Worm (Caenorhabditis elegans) whole organism, L3 larva: ENCODE data around the gene B0238.9.

ENCODE experiments used
- ama-1 ChIP-seq: fragments of 150-350 bp; optimal IDR thresholded peaks from 2 replicates; lab custom pipeline; 2018
- ceh-9 ChIP-seq: sonication (generic microtip); optimal IDR thresholded peaks from 2 replicates; lab custom pipeline; 2018; ENCODE audit warnings: missing biosample characterization, missing genetic modification characterization
- elt-1 ChIP-seq: fragments of 150-350 bp; optimal IDR thresholded peaks from 2 replicates; lab custom pipeline; 2014; ENCODE audit warnings: missing biosample characterization, missing genetic modification characterization
- jun-1 ChIP-seq: fragments of 150-350 bp; optimal IDR thresholded peaks from 2 replicates; lab custom pipeline; 2014; ENCODE audit warnings: missing biosample characterization, missing genetic modification reagents, missing genetic modification characterization
- nhr-11 ChIP-seq: fragments of 150-350 bp; optimal IDR thresholded peaks from 2 replicates; lab custom pipeline; 2014; ENCODE audit warnings: missing biosample characterization, missing genetic modification characterization
- nhr-12 ChIP-seq: fragments of 150-350 bp; optimal IDR thresholded peaks from 2 replicates; lab custom pipeline; 2014; ENCODE audit warnings: missing biosample characterization, missing genetic modification characterization
- nhr-25 ChIP-seq: sonication (generic microtip); optimal IDR thresholded peaks from 2 replicates; lab custom pipeline; 2017; ENCODE audit warnings: missing biosample characterization, missing genetic modification characterization
- pha-4 ChIP-seq: fragments of 150-350 bp; optimal IDR thresholded peaks from 2 replicates; lab custom pipeline; 2014; ENCODE audit warnings: missing biosample characterization, missing genetic modification reagents, missing genetic modification characterization
- sea-2 ChIP-seq: fragments of 150-350 bp; sonication (generic microtip); optimal IDR thresholded peaks from 4 replicates; lab custom pipeline; 2014; ENCODE audit warnings: missing biosample characterization, missing genetic modification reagents, missing genetic modification characterization
- unc-62 ChIP-seq: fragments of 150-350 bp; sonication (generic microtip); optimal IDR thresholded peaks from 4 replicates; lab custom pipeline; 2014; ENCODE audit warnings: missing biosample characterization, missing genetic modification reagents, missing genetic modification characterization

- no peak for TF ChIP-seq nhr-11 (tag; lab: Kevin White, UChicago)
- TF ChIP-seq ceh-9 (tag; lab: Kevin White, UChicago), result no peak
- no peak for TF ChIP-seq unc-62 (GFP tag; lab: Kevin White, UChicago)
- no peak for TF ChIP-seq nhr-25 (tag; lab: Kevin White, UChicago)
- TF ChIP-seq jun-1 (tag; lab: Kevin White, UChicago), result no peak
- TF ChIP-seq pha-4 (tag; lab: Kevin White, UChicago), result no peak
- TF ChIP-seq nhr-12 (tag; lab: Kevin White, UChicago), result no peak
- TF ChIP-seq elt-1, result no peak
- TF ChIP-seq sea-2 (GFP tag; lab: Kevin White, UChicago), result no peak
- TF ChIP-seq ama-1 (lab: Kevin White, UChicago), result no peak
These were observed 18.0 kb upstream of the B0238.9 start for ce11 chrV:5295940-5296339.
